Fruit fly (Drosophila melanogaster): ENCODE results near the gene Nepl11.

Nepl11 gene

dm6 chr3R:4291289-4291688 is 3.4 kb downstream of the Nepl11 start:
- TF ChIP-seq CG8478 (optimal IDR thresholded peaks at IDR 0.05) (no peak), CTCF (optimal IDR thresholded peaks at IDR 0.05) (no peak)

dm6 chr3R:4284376-4284953 is 10.2 kb downstream of the Nepl11 start:
- no peak for TF ChIP-seq CG8478 (optimal IDR thresholded peaks at IDR 0.05)
- no peak for TF ChIP-seq CTCF (optimal IDR thresholded peaks at IDR 0.05)

dm6 chr3R:4282207-4282606 is 12.4 kb downstream of the Nepl11 start:
- TF ChIP-seq CG8478 (optimal IDR thresholded peaks at IDR 0.05) (no peak), CTCF (optimal IDR thresholded peaks at IDR 0.05) (no peak)

dm6 chr3R:4281119-4281861 is 13.3 kb downstream of the Nepl11 start:
- no peak for TF ChIP-seq CG8478 (optimal IDR thresholded peaks at IDR 0.05)
- no peak for TF ChIP-seq CTCF (optimal IDR thresholded peaks at IDR 0.05)

- TF ChIP-seq CG8478 (optimal IDR thresholded peaks at IDR 0.05) (no peak), CTCF (optimal IDR thresholded peaks at IDR 0.05) (no peak)
Measured at dm6 chr3R:4280062-4280461, 14.6 kb downstream of the Nepl11 start, which contains the start of gene cpx. TSS of gene cpx (plus strand) at chr3R:4280221.

dm6 chr3R:4277828-4278227 is 16.8 kb downstream of the Nepl11 start, which contains the start of gene flip:
TSS of gene flip (minus strand) at chr3R:4277928.
- no peak for TF ChIP-seq CG8478 (optimal IDR thresholded peaks at IDR 0.05)
- no peak for TF ChIP-seq CTCF (optimal IDR thresholded peaks at IDR 0.05)

dm6 chr3R:4268339-4268738 is 26.3 kb downstream of the Nepl11 start:
- TF ChIP-seq CG8478 (optimal IDR thresholded peaks at IDR 0.05) (no peak), CTCF (optimal IDR thresholded peaks at IDR 0.05) (no peak)

- TF ChIP-seq CG8478 (optimal IDR thresholded peaks at IDR 0.05) (no peak), CTCF (optimal IDR thresholded peaks at IDR 0.05) (no peak)
Measured at dm6 chr3R:4266470-4266869, 28.2 kb downstream of the Nepl11 start, which contains the start of gene CG1092. TSS of gene CG1092 (plus strand) at chr3R:4266770.

dm6 chr3R:4256672-4257071 is 38.0 kb downstream of the Nepl11 start, which contains the start of gene Or82a:
TSS of gene Or82a (plus strand) at chr3R:4256972.
- TF ChIP-seq CG8478 (optimal IDR thresholded peaks at IDR 0.05) = no peak
- no peak for TF ChIP-seq CTCF (optimal IDR thresholded peaks at IDR 0.05)

dm6 chr3R:4254408-4254807 is 40.2 kb downstream of the Nepl11 start, which contains the start of gene TwdlV:
TSS of gene TwdlV (plus strand) at chr3R:4254708.
- TF ChIP-seq CG8478 (optimal IDR thresholded peaks at IDR 0.05) (no peak), CTCF (optimal IDR thresholded peaks at IDR 0.05) (no peak)

dm6 chr3R:4252943-4253342 is 41.7 kb downstream of the Nepl11 start, which contains the start of gene CG14644:
TSS of gene CG14644 (minus strand) at chr3R:4253043.
- no peak for TF ChIP-seq CTCF (optimal IDR thresholded peaks at IDR 0.05)
- TF ChIP-seq CG8478 (optimal IDR thresholded peaks at IDR 0.05) = no peak

dm6 chr3R:4251241-4251640 is 43.4 kb downstream of the Nepl11 start, which contains the start of gene TwdlG:
TSS of gene TwdlG (minus strand) at chr3R:4251341.
- no peak for TF ChIP-seq CTCF (optimal IDR thresholded peaks at IDR 0.05)
- TF ChIP-seq CG8478 (optimal IDR thresholded peaks at IDR 0.05) = no peak

- no peak for TF ChIP-seq CG8478 (optimal IDR thresholded peaks at IDR 0.05)
- TF ChIP-seq CTCF (optimal IDR thresholded peaks at IDR 0.05) = no peak
Measured at dm6 chr3R:4249947-4250346, 44.7 kb downstream of the Nepl11 start.

- no peak for TF ChIP-seq CG8478 (optimal IDR thresholded peaks at IDR 0.05)
- TF ChIP-seq CTCF (optimal IDR thresholded peaks at IDR 0.05) = no peak
Measured at dm6 chr3R:4246578-4247070, 48.0 kb downstream of the Nepl11 start, which contains the start of gene TwdlF. TSS of gene TwdlF (plus strand) at chr3R:4247020.

dm6 chr3R:4243096-4243940 is 51.3 kb downstream of the Nepl11 start, which contains the start of gene CG34305:
TSS of gene CG34305 (minus strand) at chr3R:4243146.
- TF ChIP-seq CTCF (optimal IDR thresholded peaks at IDR 0.05) = no peak
- no peak for TF ChIP-seq CG8478 (optimal IDR thresholded peaks at IDR 0.05)
